Worm (Caenorhabditis elegans) whole organism, L4/young adult: ENCODE measurements around the gene C08E8.5.

Experiments used
- W03F9.2 ChIP-seq: fragments of 150-350 bp; optimal IDR thresholded peaks from 2 replicates; lab custom pipeline; 2014; ENCODE audit warnings: missing biosample characterization, missing genetic modification characterization
- dao-5 ChIP-seq: sonication (generic microtip); optimal IDR thresholded peaks from 2 replicates; lab custom pipeline; 2016; ENCODE audit warnings: missing genotype, missing genetic modification characterization, moderate library complexity, missing compliant biosample characterization
- him-1 ChIP-seq: sonication (generic microtip); optimal IDR thresholded peaks from 2 replicates; lab custom pipeline; 2016; ENCODE audit warnings: missing genotype, missing genetic modification reagents, missing genetic modification characterization, missing compliant biosample characterization

DNA sequence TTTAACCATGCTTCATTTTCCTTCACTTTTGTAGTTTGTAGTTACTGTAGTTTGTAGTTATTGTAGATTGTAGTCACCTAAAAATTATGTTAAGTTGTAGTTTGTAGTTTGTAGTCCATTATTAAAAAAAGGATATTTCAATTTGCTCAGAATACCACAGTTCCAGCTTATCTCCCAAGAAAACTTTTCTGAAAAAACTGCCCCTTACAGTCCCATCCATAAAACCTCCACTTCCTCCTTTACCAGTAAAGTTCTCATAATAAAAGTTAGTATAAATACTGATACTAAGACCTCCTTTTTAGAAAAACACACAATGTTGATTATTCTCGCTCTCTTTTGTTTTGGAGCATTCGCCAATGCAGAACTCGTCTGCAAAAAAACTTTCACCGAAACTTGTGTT is 9.1 kb downstream of the C08E8.5 start, which contains the start of gene C08E8.11:
- TF ChIP-seq W03F9.2 (tag; lab: Kevin White, UChicago): no peak
- no peak for TF ChIP-seq dao-5 (tag; lab: Kevin White, UChicago)
- TF ChIP-seq him-1 (tag; lab: Kevin White, UChicago): no peak
